Worm (Caenorhabditis elegans) whole organism, L1 larva: Measurements from ENCODE around the gene F54D10.8.

Experiments
- C34B4.2 ChIP-seq: sonication (generic microtip); optimal IDR thresholded peaks from 2 replicates; lab custom pipeline; 2017; ENCODE audit warnings: mild to moderate bottlenecking, missing genetic modification characterization, missing compliant biosample characterization
- ama-1 ChIP-seq: fragments of 150-350 bp; optimal IDR thresholded peaks from 2 replicates; lab custom pipeline; 2014
- blmp-1 ChIP-seq: fragments of 150-350 bp; optimal IDR thresholded peaks from 2 replicates; lab custom pipeline; 2014; ENCODE audit warnings: missing biosample characterization, missing genetic modification characterization
- ceh-63 ChIP-seq: fragments of 200-800 bp; sonication (Bioruptor generic); optimal IDR thresholded peaks from 2 replicates; lab custom pipeline; 2018; ENCODE audit warnings: mild to moderate bottlenecking, missing genetic modification characterization, missing compliant biosample characterization
- ceh-8 ChIP-seq: fragments of 200-800 bp; sonication (Bioruptor generic); optimal IDR thresholded peaks from 2 replicates; lab custom pipeline; 2018; ENCODE audit warnings: mild to moderate bottlenecking, missing genetic modification characterization, moderate library complexity, missing compliant biosample characterization
- ces-1 ChIP-seq: fragments of 150-350 bp; optimal IDR thresholded peaks from 2 replicates; lab custom pipeline; 2014; ENCODE audit warnings: missing biosample characterization, missing genetic modification reagents, missing genetic modification characterization
- dsc-1 ChIP-seq: sonication (generic microtip); optimal IDR thresholded peaks from 2 replicates; lab custom pipeline; 2016; ENCODE audit warnings: mild to moderate bottlenecking, missing genetic modification characterization, missing compliant biosample characterization
- efl-1 ChIP-seq, 4 experiments: fragments of 150-350 bp; optimal IDR thresholded peaks in 3 of 4; peaks in 1 of 4; 1 replicate in 1 of 4; 2 replicates in 3 of 4; lab custom pipeline; 2014; ENCODE audit warnings: missing biosample characterization in 2 of 4, missing genetic modification characterization in 2 of 4, missing genetic modification reagents in 2 of 4
- elt-3 ChIP-seq, 6 experiments: fragments of 150-350 bp in 1 of 6; sonication (generic microtip); optimal IDR thresholded peaks; 2 replicates each; lab custom pipeline; 2017 to 2018; ENCODE audit warnings: missing biosample characterization in 6 of 6, missing genetic modification characterization in 6 of 6, inconsistent platforms in 1 of 6
- hpl-2 ChIP-seq: fragments of 150-350 bp; optimal IDR thresholded peaks from 2 replicates; lab custom pipeline; 2014; ENCODE audit warnings: missing biosample characterization, missing genetic modification reagents, missing genetic modification characterization
- isw-1 ChIP-seq: fragments of 200-800 bp; sonication (Bioruptor generic); IDR thresholded peaks from 2 replicates; pipeline ENCODE4 v1.3.6; 2022; ENCODE audit warnings: missing genetic modification characterization, missing compliant biosample characterization
- lin-15B ChIP-seq: fragments of 150-350 bp; sonication (generic microtip); optimal IDR thresholded peaks from 3 replicates; lab custom pipeline; 2014; ENCODE audit warnings: missing biosample characterization, missing genetic modification characterization
- lin-35 ChIP-seq, 2 experiments: fragments of 150-350 bp; optimal IDR thresholded peaks; 2 replicates each; lab custom pipeline; 2014; ENCODE audit warnings: missing biosample characterization in 2 of 2, missing genetic modification characterization in 2 of 2, missing genetic modification reagents in 2 of 2
- lir-3 ChIP-seq: sonication (generic microtip); optimal IDR thresholded peaks from 2 replicates; lab custom pipeline; 2016; ENCODE audit warnings: mild to moderate bottlenecking, missing genetic modification characterization, moderate library complexity, missing compliant biosample characterization; ENCODE audit not compliant: poor library complexity
- lsy-2 ChIP-seq, 2 experiments: fragments of 150-350 bp; optimal IDR thresholded peaks; 2 replicates each; lab custom pipeline; 2014; ENCODE audit warnings: missing biosample characterization in 2 of 2, missing genetic modification characterization in 2 of 2
- mef-2 ChIP-seq: fragments of 150-350 bp; optimal IDR thresholded peaks from 2 replicates; lab custom pipeline; 2014; ENCODE audit warnings: missing biosample characterization, missing genetic modification characterization
- nhr-11 ChIP-seq: fragments of 150-350 bp; optimal IDR thresholded peaks from 2 replicates; lab custom pipeline; 2014; ENCODE audit warnings: missing biosample characterization, missing genetic modification characterization
- nhr-20 ChIP-seq: sonication (generic microtip); optimal IDR thresholded peaks from 2 replicates; lab custom pipeline; 2016; ENCODE audit warnings: mild to moderate bottlenecking, missing genetic modification characterization, missing compliant biosample characterization
- nhr-28 ChIP-seq: fragments of 150-350 bp; optimal IDR thresholded peaks from 2 replicates; lab custom pipeline; 2014; ENCODE audit warnings: missing biosample characterization, missing genetic modification characterization
- nhr-84 ChIP-seq: sonication (generic microtip); optimal IDR thresholded peaks from 2 replicates; lab custom pipeline; 2017; ENCODE audit warnings: missing biosample characterization, missing genetic modification characterization
- nhr-85 ChIP-seq: sonication (generic microtip); peaks from one replicate; lab custom pipeline; 2016; ENCODE audit warnings: missing genetic modification characterization, inconsistent platforms, missing compliant biosample characterization
- pax-3 ChIP-seq: fragments of 200-800 bp; sonication (Bioruptor generic); optimal IDR thresholded peaks from 2 replicates; lab custom pipeline; 2018; ENCODE audit warnings: mild to moderate bottlenecking, missing genetic modification characterization, moderate library complexity, missing compliant biosample characterization
- pqm-1 ChIP-seq: sonication (generic microtip); optimal IDR thresholded peaks from 3 replicates; lab custom pipeline; 2017; ENCODE audit warnings: missing biosample characterization, missing genetic modification characterization
- rnt-1 ChIP-seq: sonication (generic microtip); optimal IDR thresholded peaks from 2 replicates; lab custom pipeline; 2016; ENCODE audit warnings: mild to moderate bottlenecking, missing genetic modification characterization, moderate library complexity, missing compliant biosample characterization
- snu-23 ChIP-seq: sonication (generic microtip); optimal IDR thresholded peaks from 2 replicates; lab custom pipeline; 2016; ENCODE audit warnings: missing genetic modification characterization, missing compliant biosample characterization
- sox-4 ChIP-seq: sonication (generic microtip); optimal IDR thresholded peaks from 2 replicates; lab custom pipeline; 2016; ENCODE audit warnings: missing genetic modification characterization, missing compliant biosample characterization
- swsn-7 ChIP-seq: sonication (generic microtip); optimal IDR thresholded peaks from 2 replicates; lab custom pipeline; 2016; ENCODE audit warnings: missing genetic modification characterization, missing compliant biosample characterization
- tbx-2 ChIP-seq: sonication (generic microtip); optimal IDR thresholded peaks from 2 replicates; lab custom pipeline; 2016; ENCODE audit warnings: missing genetic modification characterization, missing compliant biosample characterization
- tlp-1 ChIP-seq: fragments of 150-350 bp; optimal IDR thresholded peaks from 2 replicates; lab custom pipeline; 2014; ENCODE audit warnings: missing biosample characterization, missing genetic modification characterization
- unc-30 ChIP-seq: sonication (generic microtip); optimal IDR thresholded peaks from 2 replicates; lab custom pipeline; 2017; ENCODE audit warnings: missing biosample characterization, missing genetic modification characterization
- unc-86 ChIP-seq: sonication (generic microtip); optimal IDR thresholded peaks from 2 replicates; lab custom pipeline; 2016; ENCODE audit warnings: missing genetic modification characterization, missing compliant biosample characterization
- zag-1 ChIP-seq: fragments of 150-350 bp; optimal IDR thresholded peaks from 2 replicates; lab custom pipeline; 2014; ENCODE audit warnings: missing biosample characterization, missing genetic modification characterization

The F54D10.8 gene

DNA sequence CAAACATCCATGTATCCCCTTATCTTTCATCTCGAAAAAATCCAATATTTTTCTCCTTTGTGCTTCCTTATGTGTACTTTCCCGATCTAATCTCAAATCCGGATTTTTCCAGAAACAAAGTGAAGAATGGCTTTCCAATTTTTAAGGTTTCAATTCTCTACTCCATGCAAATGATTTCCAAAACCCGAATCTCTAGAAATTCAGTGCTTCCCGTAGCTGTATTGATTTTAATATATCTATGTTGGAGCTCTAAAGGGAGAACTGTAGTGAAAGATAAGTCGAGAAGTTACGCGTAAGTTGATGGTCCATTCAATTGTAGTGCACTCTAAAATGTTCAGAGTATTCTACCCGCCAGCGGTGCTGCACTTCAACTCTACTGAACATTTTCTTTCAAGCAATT, 11.9 kb upstream of the F54D10.8 start, which contains the start of gene C17A2.4:
C17A2.4 (plus strand) TSS at position 301 of the 400 bp plus-strand sequence.
- no peak for TF ChIP-seq zag-1 (tag; lab: Kevin White, UChicago)
- TF ChIP-seq ama-1 (lab: Kevin White, UChicago) = no peak
- no peak for TF ChIP-seq nhr-28
- no peak for TF ChIP-seq swsn-7 (tag; lab: Kevin White, UChicago)
- TF ChIP-seq, all 84 proteins: peak for 0

DNA sequence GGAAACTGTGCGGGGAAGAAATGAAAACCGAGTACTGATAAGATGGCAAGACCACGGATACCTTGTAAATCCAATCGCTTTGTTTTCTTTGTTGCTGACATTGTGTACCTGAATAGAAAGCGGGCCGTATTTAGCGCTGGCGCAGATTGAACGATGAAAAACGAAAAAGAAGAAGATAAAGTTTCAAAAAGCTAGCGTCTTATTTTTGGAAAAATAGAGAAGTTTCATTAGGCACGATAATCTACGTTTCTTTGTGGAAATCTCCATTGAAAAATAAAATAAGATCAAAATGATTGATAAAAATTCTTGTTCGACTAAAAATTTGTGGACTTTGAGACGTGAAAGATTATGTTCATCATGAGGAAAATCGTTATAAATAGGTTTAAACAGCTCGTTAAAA, 8.2 kb upstream of the F54D10.8 start, which contains the start of gene oac-4:
oac-4 (minus strand) TSS at position 101 of the 400 bp plus-strand sequence.
- TF ChIP-seq sox-4 (tag; lab: Kevin White, UChicago) = no peak
- no peak for TF ChIP-seq unc-30 (tag; lab: Kevin White, UChicago)
- TF ChIP-seq C34B4.2 (tag; lab: Kevin White, UChicago) = no peak
- no peak for TF ChIP-seq tbx-2 (tag; lab: Kevin White, UChicago)

DNA sequence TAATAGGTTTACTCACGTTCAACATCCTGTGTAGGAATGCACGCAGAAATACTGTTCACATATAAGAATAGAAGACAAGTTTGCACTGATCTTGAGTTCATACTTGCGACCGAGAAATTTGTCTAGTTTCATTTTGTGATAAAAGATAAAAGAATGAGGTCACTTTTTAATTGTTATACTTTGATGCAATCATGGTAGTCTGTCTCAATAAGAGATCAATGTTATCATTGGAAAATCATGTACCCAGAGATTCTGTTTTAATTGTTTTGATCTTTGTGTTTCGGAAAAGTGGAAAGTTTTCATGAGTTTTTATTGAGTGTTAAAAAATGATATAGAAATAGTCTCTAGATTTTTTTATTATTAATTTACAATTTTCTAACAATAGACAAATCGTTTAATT, 4.7 kb upstream of the F54D10.8 start, which contains the start of gene F54D10.9:
F54D10.9 (minus strand) TSS at position 101 of the 400 bp plus-strand sequence.
- TF ChIP-seq elt-3 (tag; optimal IDR thresholded peaks at IDR 0.05; lab: Kevin White, UChicago) = no peak
- TF ChIP-seq unc-30 (tag; lab: Kevin White, UChicago) = no peak
- no peak for TF ChIP-seq lin-35 (GFP tag; optimal IDR thresholded peaks at IDR 0.05; lab: Kevin White, UChicago)
- TF ChIP-seq blmp-1 (tag; lab: Kevin White, UChicago) = peak; percentile 26
- TF ChIP-seq nhr-84 (tag; lab: Kevin White, UChicago) = no peak

DNA sequence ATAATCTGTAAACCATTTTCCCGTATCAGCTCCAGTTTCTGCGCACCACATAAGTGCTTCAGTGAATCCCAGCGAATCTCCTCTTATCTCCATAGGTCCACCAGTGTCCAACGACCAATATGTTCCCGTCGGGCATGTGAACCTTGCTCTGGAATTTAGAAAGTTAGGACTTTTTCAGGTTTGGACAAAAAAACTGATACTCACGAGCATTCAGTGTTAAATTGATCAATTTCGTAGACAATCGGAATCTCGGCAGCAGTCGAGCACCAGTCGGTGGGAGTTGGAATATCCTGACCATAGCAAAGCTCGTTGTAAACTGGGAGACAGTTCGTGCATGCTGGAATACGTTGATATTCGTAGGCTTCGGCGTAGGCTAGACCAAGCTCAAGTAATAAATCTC, 1.9 kb upstream of the F54D10.8 start:
- no peak for TF ChIP-seq hpl-2 (GFP tag; lab: Kevin White, UChicago)
- no peak for TF ChIP-seq lsy-2 (tag; optimal IDR thresholded peaks at IDR 0.05; lab: Kevin White, UChicago)
- no peak for TF ChIP-seq nhr-11 (tag; lab: Kevin White, UChicago)
- no peak for TF ChIP-seq sox-4 (tag; lab: Kevin White, UChicago)
- TF ChIP-seq mef-2 = no peak
- TF ChIP-seq ces-1 (GFP tag; lab: Kevin White, UChicago) = no peak
- no peak for TF ChIP-seq rnt-1 (tag; lab: Kevin White, UChicago)
- no peak for TF ChIP-seq dsc-1 (tag; lab: Kevin White, UChicago)
- TF ChIP-seq lin-15B (tag; lab: Kevin White, UChicago) = no peak
- no peak for TF ChIP-seq nhr-20 (tag; lab: Kevin White, UChicago)
- TF ChIP-seq ceh-63 (GFP tag; lab: Kevin White, UChicago) = no peak
- no peak for TF ChIP-seq isw-1 (GFP tag; lab: Robert Waterston, UW)
- no peak for TF ChIP-seq tbx-2 (tag; lab: Kevin White, UChicago)
- no peak for TF ChIP-seq unc-86
- TF ChIP-seq pax-3 (tag; lab: Kevin White, UChicago) = no peak
- TF ChIP-seq nhr-85 = no peak
- TF ChIP-seq nhr-28 = no peak
- TF ChIP-seq ceh-8 = no peak
- TF ChIP-seq, all 84 proteins: peak for 0

DNA sequence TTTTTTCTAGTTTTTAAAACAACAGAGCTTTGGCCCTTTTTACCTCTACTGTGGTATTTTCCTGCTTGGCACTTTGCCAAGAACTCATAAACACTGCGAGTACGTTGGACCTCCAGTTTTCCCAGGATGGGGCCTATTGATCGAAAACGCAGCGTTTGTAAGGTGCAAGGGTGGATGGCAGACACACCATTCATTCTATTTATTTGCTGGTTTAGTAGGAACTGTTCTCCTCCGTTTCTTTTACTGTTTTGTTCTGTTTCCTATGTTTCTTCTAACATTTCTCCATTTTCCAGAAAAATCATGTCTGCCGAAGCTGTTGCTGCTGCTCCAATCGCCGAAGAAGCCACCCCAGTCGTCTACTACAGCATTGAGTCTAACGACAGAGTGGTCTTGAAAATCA, 3.8 kb downstream of the F54D10.8 start, which contains the start of gene skr-15:
skr-15 (plus strand) TSS at position 301 of the 400 bp plus-strand sequence.
- TF ChIP-seq lir-3 (tag; lab: Kevin White, UChicago) (no peak), pax-3 (tag; lab: Kevin White, UChicago) (no peak), lin-35 (GFP tag; optimal IDR thresholded peaks at IDR 0.05; lab: Kevin White, UChicago) (no peak), pqm-1 (tag; lab: Kevin White, UChicago) (no peak), tlp-1 (no peak), efl-1 (optimal IDR thresholded peaks at IDR 0.05; lab: Kevin White, UChicago) (no peak), efl-1 (GFP tag; optimal IDR thresholded peaks at IDR 0.05 in 1 of 2; lab: Kevin White, UChicago) (no peak), snu-23 (no peak)

DNA sequence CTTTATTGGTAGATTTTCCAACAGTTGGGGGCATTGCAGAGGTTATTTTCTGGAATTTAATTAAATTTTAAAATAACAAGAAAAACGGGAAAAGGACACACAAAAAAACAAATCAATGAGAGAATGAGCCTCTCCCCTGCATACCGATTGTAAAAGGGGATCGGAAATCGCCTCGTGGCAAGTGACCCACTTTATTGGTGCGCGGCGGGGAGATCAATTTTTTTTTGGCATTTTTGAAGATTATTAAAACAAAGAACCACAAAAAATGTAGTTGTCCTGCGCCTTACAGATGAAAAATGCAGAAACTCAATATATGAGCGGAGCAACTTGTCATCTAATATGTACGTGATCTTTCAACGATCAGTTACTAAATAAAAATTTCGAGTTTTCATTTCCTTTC, 6.5 kb downstream of the F54D10.8 start, which contains the start of gene F54D10.7:
F54D10.7 (minus strand) TSS at position 49 of the 400 bp plus-strand sequence.
- TF ChIP-seq nhr-85 (no peak), efl-1 (optimal IDR thresholded peaks at IDR 0.05; lab: Kevin White, UChicago) (no peak), efl-1 (GFP tag; optimal IDR thresholded peaks at IDR 0.05 in 1 of 2; lab: Kevin White, UChicago) (peak in 1 of 2 experiments; percentile 58)
